Worm (Caenorhabditis elegans): Measurements from ENCODE around the gene vps-16.

Gene vps-16

DNA sequence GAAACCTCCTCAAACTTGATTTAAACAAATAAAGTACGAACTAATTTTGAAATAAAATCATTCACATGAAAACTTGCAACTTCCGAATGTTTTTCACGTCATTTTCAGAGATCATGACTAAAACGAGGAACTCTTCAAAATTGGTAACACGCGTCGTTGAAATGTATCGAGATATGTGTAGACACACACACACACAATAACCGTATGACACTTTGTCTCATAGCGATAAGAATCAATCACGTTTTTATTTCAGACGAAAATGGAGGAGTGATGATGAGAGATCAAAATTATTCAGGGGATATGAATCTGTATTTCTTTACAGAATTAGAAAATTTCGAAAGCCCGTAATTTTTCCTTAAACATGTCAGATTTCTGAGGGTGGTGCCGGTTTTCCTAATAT is 10.3 kb upstream of the vps-16 start:
- no peak for TF ChIP-seq flt-1 (GFP tag; IDR thresholded peaks at IDR 0.05)
- no peak for TF ChIP-seq tab-1 (GFP tag; IDR thresholded peaks at IDR 0.05)

DNA sequence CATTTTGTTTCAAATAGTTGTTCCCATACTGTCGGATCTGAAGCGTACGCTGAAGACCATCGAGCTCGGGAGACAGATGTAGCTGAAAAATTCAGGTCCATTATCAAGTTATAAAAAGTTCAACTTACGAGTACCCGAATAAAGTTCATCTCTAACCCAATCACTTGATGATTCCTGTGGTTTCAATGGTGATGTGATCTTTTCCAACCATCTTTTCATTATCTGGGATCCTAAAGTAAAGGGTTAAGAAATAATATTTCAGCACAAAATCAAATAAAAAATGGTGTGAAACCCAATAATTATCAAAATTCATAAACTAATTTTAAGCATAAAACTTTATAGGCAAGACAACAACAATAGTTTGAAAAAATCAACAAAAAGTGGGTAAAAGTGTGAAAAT is 5.8 kb upstream of the vps-16 start, which contains the start of gene C05D11.8:
TSS of gene C05D11.8 (minus strand) at position 101 of the 400 bp plus-strand sequence.
- TF ChIP-seq klf-2 (GFP tag; conservative IDR thresholded peaks at IDR 0.05), result no peak
- TF ChIP-seq flt-1 (GFP tag; IDR thresholded peaks at IDR 0.05), result no peak
- no peak for TF ChIP-seq ztf-29 (GFP tag; IDR thresholded peaks at IDR 0.05)
- TF ChIP-seq T22C8.4 (GFP tag; IDR thresholded peaks at IDR 0.05), result no peak
- TF ChIP-seq tab-1 (GFP tag; IDR thresholded peaks at IDR 0.05), result no peak
- TF ChIP-seq ref-1 (GFP tag; conservative IDR thresholded peaks at IDR 0.05), result no peak
- TF ChIP-seq cog-1 (tag; optimal IDR thresholded peaks at IDR 0.05), result no peak
- TF ChIP-seq med-1 (GFP tag; optimal IDR thresholded peaks at IDR 0.05; ENCODE audit: insufficient read depth), result no peak
- no peak for TF ChIP-seq ztf-23 (GFP tag; IDR thresholded peaks at IDR 0.05)

DNA sequence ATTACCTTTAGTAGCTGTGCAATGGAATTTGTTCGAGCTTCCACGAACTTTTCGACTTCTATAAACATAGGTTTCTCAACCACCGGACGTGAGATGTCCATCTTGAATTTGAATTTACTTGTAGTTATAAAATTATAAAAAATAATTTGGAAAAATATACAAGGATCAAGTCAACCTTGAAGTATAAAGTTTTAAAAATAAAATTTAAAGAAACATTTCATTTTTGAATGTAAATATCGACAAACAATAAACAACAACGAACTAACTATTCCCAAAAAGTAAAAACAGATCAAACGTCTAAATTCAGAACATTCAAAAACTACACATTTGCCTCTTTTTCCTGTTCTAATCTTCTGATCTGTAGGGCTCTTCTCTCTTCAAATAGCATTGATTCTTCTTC is 2.2 kb upstream of the vps-16 start, which contains the start of gene popl-1:
TSS of gene popl-1 (minus strand) at position 101 of the 400 bp plus-strand sequence.
- no peak for TF ChIP-seq ztf-23 (GFP tag; IDR thresholded peaks at IDR 0.05)
- TF ChIP-seq ref-1 (GFP tag; conservative IDR thresholded peaks at IDR 0.05), result no peak
- TF ChIP-seq tab-1 (GFP tag; IDR thresholded peaks at IDR 0.05), result no peak
- TF ChIP-seq klf-2 (GFP tag; conservative IDR thresholded peaks at IDR 0.05), result no peak
- TF ChIP-seq T22C8.4 (GFP tag; IDR thresholded peaks at IDR 0.05), result no peak
- TF ChIP-seq ztf-29 (GFP tag; IDR thresholded peaks at IDR 0.05), result no peak

DNA sequence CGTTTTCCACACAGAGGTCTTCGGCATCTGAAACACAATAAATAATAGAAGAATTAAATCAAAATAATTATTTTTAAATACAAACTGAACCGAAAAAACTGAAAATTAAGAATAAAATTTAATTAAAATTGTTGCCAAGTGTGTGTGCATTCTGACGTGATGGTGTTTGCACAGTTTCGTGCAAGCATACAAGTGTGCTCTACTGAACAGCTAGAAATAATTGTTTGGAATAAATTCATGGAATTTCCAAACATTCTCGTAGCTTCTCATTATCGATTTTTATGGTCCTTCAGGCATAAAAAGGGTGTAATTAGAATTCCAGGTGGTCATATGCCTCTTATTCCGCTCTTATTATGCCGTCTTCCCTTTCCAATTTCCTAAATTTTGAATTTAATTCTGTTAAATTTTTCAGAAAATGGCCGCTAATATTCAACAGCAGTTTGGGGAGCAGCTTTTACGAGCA is 1.2 kb upstream of the vps-16 start, which contains the start of the genes mrps-17 and txdc-9:
TSS of gene mrps-17 (minus strand) at position 33 of the 463 bp plus-strand sequence.
TSS of gene txdc-9 (plus strand) at position 413 of the 463 bp plus-strand sequence.
- TF ChIP-seq T22C8.4 (GFP tag; IDR thresholded peaks at IDR 0.05) (no peak), flt-1 (GFP tag; IDR thresholded peaks at IDR 0.05) (peak; percentile 68; the same call in 1 of the 2 replicates)

DNA sequence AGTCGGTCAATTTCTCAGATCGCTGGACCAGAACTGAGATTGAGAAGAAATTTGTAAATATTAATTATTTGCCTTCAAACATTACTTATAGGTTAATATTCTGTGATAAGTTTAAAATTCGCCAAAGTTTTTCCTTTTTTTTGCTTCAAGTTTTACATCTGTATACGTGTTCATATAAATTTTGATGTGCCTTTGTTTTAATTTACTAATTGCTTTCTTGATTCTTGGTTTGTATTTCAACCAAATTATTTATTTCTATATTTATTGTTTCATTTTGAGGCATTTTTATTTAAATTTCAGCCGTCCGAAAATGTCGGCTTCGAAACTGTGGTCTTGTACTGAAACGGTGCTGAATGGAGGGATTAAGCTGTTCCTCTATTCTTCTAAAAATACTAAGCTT is 3.3 kb downstream of the vps-16 start, which contains the start of gene C05D11.1:
TSS of gene C05D11.1 (plus strand) at position 301 of the 400 bp plus-strand sequence.
- no peak for TF ChIP-seq cog-1 (tag; optimal IDR thresholded peaks at IDR 0.05)

DNA sequence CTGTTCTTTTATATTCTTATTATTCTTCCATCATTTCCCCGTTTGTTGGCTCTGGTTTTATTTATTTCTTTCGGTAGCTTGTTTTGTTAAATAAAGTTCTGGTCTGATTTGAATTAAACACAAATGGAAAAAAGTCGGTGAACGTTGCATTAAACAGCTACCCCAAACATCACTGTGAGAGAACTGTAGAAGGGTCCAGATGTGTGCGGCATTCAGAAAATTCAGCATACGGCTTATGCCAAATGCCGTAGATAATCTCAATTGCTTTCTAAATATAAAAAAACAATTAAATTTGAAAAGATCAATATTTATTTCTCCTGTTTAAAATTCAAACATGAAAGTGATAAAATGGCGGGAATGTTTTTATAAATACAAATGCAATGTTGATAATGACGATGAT is 6.8 kb downstream of the vps-16 start:
- no peak for TF ChIP-seq med-1 (GFP tag; optimal IDR thresholded peaks at IDR 0.05; ENCODE audit: insufficient read depth)
- no peak for TF ChIP-seq ztf-29 (GFP tag; IDR thresholded peaks at IDR 0.05)
- TF ChIP-seq T22C8.4 (GFP tag; IDR thresholded peaks at IDR 0.05), result no peak
- TF ChIP-seq klf-2 (GFP tag; conservative IDR thresholded peaks at IDR 0.05), result no peak
- TF ChIP-seq tab-1 (GFP tag; IDR thresholded peaks at IDR 0.05), result no peak
- TF ChIP-seq flt-1 (GFP tag; IDR thresholded peaks at IDR 0.05), result no peak
- TF ChIP-seq cog-1 (tag; optimal IDR thresholded peaks at IDR 0.05), result no peak
- no peak for TF ChIP-seq ztf-23 (GFP tag; IDR thresholded peaks at IDR 0.05)
- TF ChIP-seq ref-1 (GFP tag; conservative IDR thresholded peaks at IDR 0.05), result no peak

DNA sequence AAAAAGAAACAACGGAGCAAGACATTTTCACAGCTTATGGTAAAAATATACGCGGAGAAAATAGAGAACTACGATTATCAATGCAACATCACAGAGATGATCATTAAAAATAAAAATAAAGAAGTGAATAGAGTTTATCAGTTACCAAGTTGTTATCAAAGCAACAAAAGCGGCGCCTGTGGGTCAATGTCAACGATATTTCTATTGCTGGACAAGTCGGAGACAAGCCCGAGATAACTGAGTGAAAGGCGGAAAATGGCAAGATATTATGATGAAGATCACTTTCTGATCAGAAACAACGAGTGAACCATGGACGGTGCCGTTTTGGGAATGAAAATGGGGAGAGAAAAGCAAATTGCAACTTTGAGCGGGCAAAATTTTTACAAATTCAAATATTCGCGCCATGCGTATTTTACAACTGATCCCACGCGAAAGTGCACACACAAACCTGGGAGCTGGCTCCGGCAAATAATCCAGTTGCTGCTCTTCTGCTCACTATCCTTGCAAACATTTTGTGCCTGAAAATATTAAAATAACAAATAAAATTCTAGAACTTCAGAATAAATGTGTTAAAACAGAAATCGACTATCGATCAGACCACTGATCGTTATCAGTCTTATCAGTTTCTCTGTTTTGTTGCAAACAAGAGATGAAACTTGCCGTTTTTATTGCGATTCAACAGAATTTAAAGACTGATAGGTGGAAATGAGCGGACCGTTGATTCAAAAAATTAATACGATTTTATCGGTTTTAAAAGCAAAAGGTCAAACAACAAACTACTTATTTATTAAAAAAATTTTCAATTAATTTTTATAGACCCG is 9.5 kb downstream of the vps-16 start, which contains the start of gene mel-32:
TSS of gene mel-32 (minus strand) at position 696 of the 821 bp plus-strand sequence.
- TF ChIP-seq cog-1 (tag; optimal IDR thresholded peaks at IDR 0.05) (no peak), tab-1 (GFP tag; IDR thresholded peaks at IDR 0.05) (no peak)

DNA sequence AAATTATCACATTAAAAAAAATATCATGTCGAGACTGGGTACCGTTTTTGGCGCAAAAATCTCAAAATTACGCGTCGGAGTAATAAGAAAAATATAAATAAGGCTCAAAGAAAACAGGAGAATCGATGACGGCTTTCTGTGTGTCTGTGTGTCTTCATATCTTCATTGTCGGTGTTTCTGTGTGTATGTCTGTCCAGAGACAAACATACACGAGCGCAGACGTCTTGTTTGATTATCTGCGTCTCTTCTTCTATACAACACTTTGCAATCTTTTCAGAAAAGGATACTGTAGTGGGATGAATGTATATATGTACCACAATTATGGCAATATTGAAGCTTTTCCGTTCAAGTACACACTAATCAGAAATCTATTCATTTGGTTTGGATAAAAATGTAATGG is 11.3 kb downstream of the vps-16 start, which contains the start of gene C05D11.13:
TSS of gene C05D11.13 (minus strand) at position 252 of the 400 bp plus-strand sequence.
- TF ChIP-seq T22C8.4 (GFP tag; IDR thresholded peaks at IDR 0.05) (no peak), ztf-23 (GFP tag; IDR thresholded peaks at IDR 0.05) (no peak), tab-1 (GFP tag; IDR thresholded peaks at IDR 0.05) (no peak), klf-2 (GFP tag; conservative IDR thresholded peaks at IDR 0.05) (no peak), cog-1 (tag; optimal IDR thresholded peaks at IDR 0.05) (no peak), med-1 (GFP tag; optimal IDR thresholded peaks at IDR 0.05; ENCODE audit: insufficient read depth) (no peak), flt-1 (GFP tag; IDR thresholded peaks at IDR 0.05) (no peak), ztf-29 (GFP tag; IDR thresholded peaks at IDR 0.05) (no peak), ref-1 (GFP tag; conservative IDR thresholded peaks at IDR 0.05) (no peak)

DNA sequence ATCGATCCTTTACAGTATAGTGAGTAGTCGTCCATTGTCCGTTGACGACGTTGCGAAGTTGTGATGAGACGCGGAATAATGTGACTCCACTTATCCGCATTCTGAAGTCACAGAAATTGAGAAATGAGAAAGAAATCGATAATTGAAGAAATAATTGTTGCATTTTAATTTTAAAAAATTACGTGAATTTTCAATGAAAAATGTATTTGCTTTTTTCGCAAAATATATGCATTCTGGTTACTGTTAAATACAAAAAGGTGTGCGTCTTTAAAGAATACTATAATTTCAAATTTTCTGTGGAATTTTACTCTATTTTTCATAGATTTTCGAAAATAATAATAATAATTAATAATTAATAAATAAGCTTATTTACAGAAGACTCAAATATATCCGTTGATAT is 13.8 kb downstream of the vps-16 start, which contains the start of gene let-721:
TSS of gene let-721 (minus strand) at position 101 of the 400 bp plus-strand sequence.
- no peak for TF ChIP-seq cog-1 (tag; optimal IDR thresholded peaks at IDR 0.05)
- no peak for TF ChIP-seq klf-2 (GFP tag; conservative IDR thresholded peaks at IDR 0.05)

DNA sequence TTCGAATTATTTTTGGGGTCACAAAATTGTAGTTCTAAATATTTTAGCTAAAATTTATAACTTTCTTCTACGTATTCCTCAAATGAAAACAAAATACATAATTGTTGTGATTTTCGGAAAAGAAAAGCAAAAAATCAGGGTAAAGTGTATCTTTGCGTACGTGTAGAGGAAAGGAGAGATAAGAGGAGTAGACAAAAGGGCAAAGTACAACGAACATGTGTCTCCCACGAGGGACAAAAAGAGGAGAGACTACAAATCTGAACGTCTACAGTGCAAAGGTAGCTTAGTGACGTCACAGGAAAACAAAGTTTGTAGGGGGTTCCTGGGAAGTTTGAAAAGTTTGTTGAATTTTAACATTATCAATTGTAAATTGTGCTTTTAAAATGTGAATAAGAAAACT is 14.5 kb downstream of the vps-16 start:
- TF ChIP-seq cog-1 (tag; optimal IDR thresholded peaks at IDR 0.05) (no peak), klf-2 (GFP tag; conservative IDR thresholded peaks at IDR 0.05) (no peak), ztf-23 (GFP tag; IDR thresholded peaks at IDR 0.05) (0 out of 2 replicates have a peak, but pooled peaks have one; percentile 13), tab-1 (GFP tag; IDR thresholded peaks at IDR 0.05) (no peak)

DNA sequence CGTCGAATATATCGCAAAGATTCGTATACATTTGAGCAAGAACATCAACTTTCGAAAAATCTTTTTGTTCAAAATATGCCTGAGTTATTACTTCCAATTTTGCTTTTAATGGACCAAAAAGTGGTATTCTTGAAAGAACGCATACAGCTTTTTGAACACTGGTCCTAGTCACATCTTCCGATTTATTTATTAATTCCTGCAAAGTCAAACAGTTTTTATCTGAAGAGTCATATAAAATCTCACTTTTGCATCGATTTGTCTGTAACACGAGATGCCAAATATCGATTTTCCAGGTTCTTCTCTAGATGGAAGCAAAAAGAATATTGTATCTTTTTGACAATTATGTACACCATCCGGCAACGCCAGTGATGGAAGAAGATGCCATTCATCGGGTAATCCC is 16.8 kb downstream of the vps-16 start:
- TF ChIP-seq T22C8.4 (GFP tag; IDR thresholded peaks at IDR 0.05) (no peak), ztf-29 (GFP tag; IDR thresholded peaks at IDR 0.05) (no peak), flt-1 (GFP tag; IDR thresholded peaks at IDR 0.05) (no peak), klf-2 (GFP tag; conservative IDR thresholded peaks at IDR 0.05) (no peak), cog-1 (tag; optimal IDR thresholded peaks at IDR 0.05) (no peak), tab-1 (GFP tag; IDR thresholded peaks at IDR 0.05) (no peak), ref-1 (GFP tag; conservative IDR thresholded peaks at IDR 0.05) (no peak), ztf-23 (GFP tag; IDR thresholded peaks at IDR 0.05) (no peak)

All from whole organism, midembryonic.